Worm (Caenorhabditis elegans) whole organism, L1 larva: ENCODE measurements around the gene F59A1.13.

Experiments
- C04F5.9 ChIP-seq: sonication (generic microtip); optimal IDR thresholded peaks from 2 replicates; lab custom pipeline; 2016; ENCODE audit warnings: missing genetic modification characterization, missing compliant biosample characterization
- C34B4.2 ChIP-seq: sonication (generic microtip); optimal IDR thresholded peaks from 2 replicates; lab custom pipeline; 2017; ENCODE audit warnings: mild to moderate bottlenecking, missing genetic modification characterization, missing compliant biosample characterization
- aly-2 ChIP-seq: fragments of 150-350 bp; optimal IDR thresholded peaks from 2 replicates; lab custom pipeline; 2014; ENCODE audit warnings: missing biosample characterization, missing genetic modification characterization
- ces-1 ChIP-seq: fragments of 150-350 bp; optimal IDR thresholded peaks from 2 replicates; lab custom pipeline; 2014; ENCODE audit warnings: missing biosample characterization, missing genetic modification reagents, missing genetic modification characterization
- efl-1 ChIP-seq, 4 experiments: fragments of 150-350 bp; optimal IDR thresholded peaks in 3 of 4; peaks in 1 of 4; 1 replicate in 1 of 4; 2 replicates in 3 of 4; lab custom pipeline; 2014; ENCODE audit warnings: missing biosample characterization in 2 of 4, missing genetic modification characterization in 2 of 4, missing genetic modification reagents in 2 of 4
- elt-2 ChIP-seq: sonication (generic microtip); optimal IDR thresholded peaks from 2 replicates; lab custom pipeline; 2016; ENCODE audit warnings: missing genetic modification characterization, mild to moderate bottlenecking, inconsistent platforms, missing compliant biosample characterization, missing genetic modification reagents
- fkh-4 ChIP-seq: sonication (generic microtip); optimal IDR thresholded peaks from 2 replicates; lab custom pipeline; 2016; ENCODE audit warnings: missing compliant biosample characterization, missing genetic modification characterization, borderline replicate concordance
- fkh-8 ChIP-seq: sonication (generic microtip); optimal IDR thresholded peaks from 2 replicates; lab custom pipeline; 2016; ENCODE audit warnings: mild to moderate bottlenecking, missing genetic modification characterization, missing compliant biosample characterization
- fos-1 ChIP-seq: fragments of 150-350 bp; optimal IDR thresholded peaks from 2 replicates; lab custom pipeline; 2014; ENCODE audit warnings: missing biosample characterization, missing genetic modification characterization
- grh-1 ChIP-seq: fragments of 200-800 bp; sonication (Bioruptor generic); IDR thresholded peaks from 2 replicates; pipeline ENCODE4 v1.3.6; 2022; ENCODE audit warnings: missing genetic modification reagents, missing genetic modification characterization, missing compliant biosample characterization
- hlh-4 ChIP-seq: sonication (generic microtip); optimal IDR thresholded peaks from 2 replicates; lab custom pipeline; 2016; ENCODE audit warnings: mild to moderate bottlenecking, missing genetic modification characterization, missing compliant biosample characterization
- jun-1 ChIP-seq: fragments of 150-350 bp; optimal IDR thresholded peaks from 2 replicates; lab custom pipeline; 2014; ENCODE audit warnings: missing biosample characterization, missing genetic modification reagents, missing genetic modification characterization
- lin-14 ChIP-seq: fragments of 200-800 bp; sonication (Bioruptor generic); optimal IDR thresholded peaks from 2 replicates; lab custom pipeline; 2018; ENCODE audit warnings: mild to moderate bottlenecking, missing genetic modification characterization, moderate library complexity, missing compliant biosample characterization
- lin-35 ChIP-seq, 2 experiments: fragments of 150-350 bp; optimal IDR thresholded peaks; 2 replicates each; lab custom pipeline; 2014; ENCODE audit warnings: missing biosample characterization in 2 of 2, missing genetic modification characterization in 2 of 2, missing genetic modification reagents in 2 of 2
- lin-39 ChIP-seq: fragments of 150-350 bp; optimal IDR thresholded peaks from 2 replicates; lab custom pipeline; 2014; ENCODE audit warnings: missing biosample characterization, missing genetic modification reagents, missing genetic modification characterization
- lsy-2 ChIP-seq, 2 experiments: fragments of 150-350 bp; optimal IDR thresholded peaks; 2 replicates each; lab custom pipeline; 2014; ENCODE audit warnings: missing biosample characterization in 2 of 2, missing genetic modification characterization in 2 of 2
- nhr-11 ChIP-seq: fragments of 150-350 bp; optimal IDR thresholded peaks from 2 replicates; lab custom pipeline; 2014; ENCODE audit warnings: missing biosample characterization, missing genetic modification characterization
- nhr-12 ChIP-seq: sonication (generic microtip); optimal IDR thresholded peaks from 2 replicates; lab custom pipeline; 2017; ENCODE audit warnings: missing biosample characterization, missing genetic modification characterization
- nhr-19 ChIP-seq: fragments of 200-800 bp; sonication (Bioruptor generic); conservative IDR thresholded peaks from 2 replicates; pipeline ENCODE4 v1.3.6; 2022; ENCODE audit warnings: missing genetic modification characterization, missing compliant biosample characterization
- nhr-20 ChIP-seq: sonication (generic microtip); optimal IDR thresholded peaks from 2 replicates; lab custom pipeline; 2016; ENCODE audit warnings: mild to moderate bottlenecking, missing genetic modification characterization, missing compliant biosample characterization
- nhr-28 ChIP-seq: fragments of 150-350 bp; optimal IDR thresholded peaks from 2 replicates; lab custom pipeline; 2014; ENCODE audit warnings: missing biosample characterization, missing genetic modification characterization
- nhr-71 ChIP-seq: sonication (generic microtip); optimal IDR thresholded peaks from 2 replicates; lab custom pipeline; 2016; ENCODE audit warnings: mild to moderate bottlenecking, missing genetic modification characterization, moderate library complexity, missing compliant biosample characterization
- nhr-77 ChIP-seq: fragments of 150-350 bp; optimal IDR thresholded peaks from 2 replicates; lab custom pipeline; 2014; ENCODE audit warnings: missing biosample characterization, missing genetic modification characterization
- nhr-84 ChIP-seq: sonication (generic microtip); optimal IDR thresholded peaks from 2 replicates; lab custom pipeline; 2017; ENCODE audit warnings: missing biosample characterization, missing genetic modification characterization
- pqm-1 ChIP-seq: sonication (generic microtip); optimal IDR thresholded peaks from 3 replicates; lab custom pipeline; 2017; ENCODE audit warnings: missing biosample characterization, missing genetic modification characterization
- rnt-1 ChIP-seq: sonication (generic microtip); optimal IDR thresholded peaks from 2 replicates; lab custom pipeline; 2016; ENCODE audit warnings: mild to moderate bottlenecking, missing genetic modification characterization, moderate library complexity, missing compliant biosample characterization
- snpc-4 ChIP-seq: fragments of 150-350 bp; optimal IDR thresholded peaks from 2 replicates; lab custom pipeline; 2014; ENCODE audit warnings: missing biosample characterization, missing genetic modification characterization
- sptf-1 ChIP-seq: fragments of 150-350 bp; optimal IDR thresholded peaks from 2 replicates; lab custom pipeline; 2014; ENCODE audit warnings: missing biosample characterization, missing genetic modification characterization
- tbx-2 ChIP-seq: sonication (generic microtip); optimal IDR thresholded peaks from 2 replicates; lab custom pipeline; 2016; ENCODE audit warnings: missing genetic modification characterization, missing compliant biosample characterization
- unc-130 ChIP-seq: fragments of 150-350 bp; optimal IDR thresholded peaks from 2 replicates; lab custom pipeline; 2017; ENCODE audit warnings: missing biosample characterization, missing genetic modification characterization, inconsistent platforms
- unc-30 ChIP-seq: sonication (generic microtip); optimal IDR thresholded peaks from 2 replicates; lab custom pipeline; 2017; ENCODE audit warnings: missing biosample characterization, missing genetic modification characterization
- vab-15 ChIP-seq: sonication (generic microtip); optimal IDR thresholded peaks from 2 replicates; lab custom pipeline; 2017; ENCODE audit warnings: missing genotype, mild to moderate bottlenecking, missing genetic modification characterization, missing compliant biosample characterization

Gene F59A1.13

DNA sequence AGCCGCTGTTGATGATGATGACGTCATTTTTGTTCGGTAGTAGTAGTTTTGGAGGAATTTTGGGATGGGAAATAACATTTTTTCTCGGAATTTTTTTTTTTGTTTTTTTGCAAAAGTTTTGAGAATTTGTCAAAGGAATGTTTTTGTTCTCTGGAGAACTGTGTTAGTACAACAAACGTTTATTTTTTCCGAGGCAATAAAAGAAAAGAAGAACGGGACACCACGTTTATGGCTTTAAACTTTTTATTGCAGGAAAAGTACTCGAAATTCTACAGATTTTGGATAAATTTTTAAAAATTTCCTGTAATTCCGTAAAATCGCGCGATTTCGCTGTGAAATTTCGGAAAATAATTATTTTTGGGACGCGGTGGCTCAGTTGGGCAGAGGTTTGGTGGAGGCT lies at the start of gene F59A1.13:
TSS of gene F59A1.13 (minus strand) at position 101 of the 400 bp plus-strand sequence.
- TF ChIP-seq nhr-12 (tag; lab: Kevin White, UChicago) = no peak
- TF ChIP-seq nhr-11 (tag; lab: Kevin White, UChicago) = no peak
- TF ChIP-seq snpc-4 (tag; lab: Kevin White, UChicago) = no peak
- no peak for TF ChIP-seq ces-1 (GFP tag; lab: Kevin White, UChicago)

DNA sequence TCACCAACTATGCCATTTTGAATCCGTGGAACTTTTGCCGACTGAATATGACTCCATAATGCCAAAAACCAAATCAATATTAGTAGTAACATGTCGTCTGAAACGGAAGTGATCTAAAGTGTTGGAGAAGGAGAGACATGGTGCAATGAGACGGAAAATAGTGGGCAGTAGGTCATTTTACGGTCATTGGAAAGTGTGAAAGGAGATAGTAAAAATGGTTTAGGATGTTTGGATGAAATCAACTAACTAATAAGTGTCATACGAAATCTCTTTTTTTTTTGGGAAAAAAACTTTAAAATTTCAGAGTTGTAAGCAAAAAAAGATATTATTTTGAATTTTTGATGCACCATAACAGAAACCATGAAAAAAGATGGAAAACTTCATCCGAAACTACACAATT lies 49.0 kb upstream of the F59A1.13 start, which contains the start of gene cutl-4:
TSS of gene cutl-4 (minus strand) at position 101 of the 400 bp plus-strand sequence.
- TF ChIP-seq sptf-1 (no peak), jun-1 (tag; lab: Kevin White, UChicago) (no peak), C34B4.2 (tag; lab: Kevin White, UChicago) (no peak), nhr-28 (tag; lab: Kevin White, UChicago) (no peak), fkh-4 (tag; lab: Kevin White, UChicago) (no peak), unc-130 (tag; lab: Kevin White, UChicago) (no peak), fkh-8 (tag; lab: Kevin White, UChicago) (no peak), fos-1 (tag; lab: Kevin White, UChicago) (no peak), rnt-1 (tag; lab: Kevin White, UChicago) (no peak)

DNA sequence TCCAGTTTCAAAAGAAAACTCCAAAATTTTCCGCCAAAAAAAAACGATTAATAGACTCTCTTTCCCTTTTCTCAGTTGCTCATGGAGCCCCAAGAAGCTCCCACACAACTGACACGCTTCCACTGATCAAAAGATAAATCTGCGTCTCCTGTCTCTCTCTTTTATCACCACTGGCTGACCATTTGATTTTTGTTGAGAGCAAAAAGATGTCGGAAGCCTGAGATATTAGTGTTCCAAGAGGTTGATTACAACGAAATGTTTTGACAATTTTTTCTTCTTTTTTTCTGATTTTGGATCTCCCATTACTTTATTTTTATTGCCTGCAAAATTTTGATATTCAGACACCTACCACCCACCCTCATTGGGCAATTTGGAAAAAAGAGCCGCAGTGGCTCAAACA lies 41.7 kb upstream of the F59A1.13 start, which contains the start of gene twk-42:
TSS of gene twk-42 (minus strand) at position 101 of the 400 bp plus-strand sequence.
- TF ChIP-seq unc-130 (tag; lab: Kevin White, UChicago) = no peak
- peak; percentile 29 for TF ChIP-seq rnt-1 (tag; lab: Kevin White, UChicago)

- peak; percentile 3 for TF ChIP-seq tbx-2 (tag; lab: Kevin White, UChicago)
- no peak for TF ChIP-seq lin-35 (GFP tag; optimal IDR thresholded peaks at IDR 0.05; lab: Kevin White, UChicago)
- peak; percentile 33 for TF ChIP-seq nhr-11 (tag; lab: Kevin White, UChicago)
- TF ChIP-seq lin-39 (tag; lab: Kevin White, UChicago) = peak; percentile 68
- peak; percentile 74 for TF ChIP-seq rnt-1 (tag; lab: Kevin White, UChicago)
- TF ChIP-seq efl-1 (optimal IDR thresholded peaks at IDR 0.05; lab: Kevin White, UChicago) = no peak
- TF ChIP-seq efl-1 (GFP tag; optimal IDR thresholded peaks at IDR 0.05 in 1 of 2; lab: Kevin White, UChicago) = peak in 1 of 2 experiments; percentile 75
- no peak for TF ChIP-seq elt-2 (tag; lab: Kevin White, UChicago)
- peak; percentile 53 for TF ChIP-seq lin-14 (GFP tag; lab: Kevin White, UChicago)
- peak; percentile 47 for TF ChIP-seq nhr-19 (GFP tag; lab: Robert Waterston, UW)
- TF ChIP-seq vab-15 (tag; lab: Kevin White, UChicago) = peak; percentile 69
- TF ChIP-seq lsy-2 (tag; optimal IDR thresholded peaks at IDR 0.05; lab: Kevin White, UChicago) = peak in 1 of 2 experiments; percentile 32
- TF ChIP-seq aly-2 = no peak
- peak; percentile 70 for TF ChIP-seq nhr-71 (tag; lab: Kevin White, UChicago)
- peak; percentile 4 for TF ChIP-seq nhr-20 (tag; lab: Kevin White, UChicago)
- no peak for TF ChIP-seq pqm-1
Observed at ce11 chrV:17728757-17729156, 37.9 kb upstream of the F59A1.13 start.

- no peak for TF ChIP-seq fkh-8 (tag; lab: Kevin White, UChicago)
- TF ChIP-seq nhr-12 (tag; lab: Kevin White, UChicago) = no peak
- no peak for TF ChIP-seq nhr-77
- TF ChIP-seq lin-14 (GFP tag; lab: Kevin White, UChicago) = no peak
- TF ChIP-seq snpc-4 (tag; lab: Kevin White, UChicago) = no peak
- TF ChIP-seq C04F5.9 = no peak
- TF ChIP-seq lin-35 (GFP tag; optimal IDR thresholded peaks at IDR 0.05; lab: Kevin White, UChicago) = no peak
Observed at ce11 chrV:17728336-17728735, 37.5 kb upstream of the F59A1.13 start.

ce11 chrV:17724704-17725103 lies 33.9 kb upstream of the F59A1.13 start, which contains the start of gene fat-5:
Gene fat-5 (plus strand): TSS chrV:17725004.
- TF ChIP-seq unc-30 (tag; lab: Kevin White, UChicago) (no peak), hlh-4 (tag; lab: Kevin White, UChicago) (no peak), nhr-84 (no peak), elt-2 (tag; lab: Kevin White, UChicago) (no peak), rnt-1 (tag; lab: Kevin White, UChicago) (no peak), grh-1 (GFP tag; lab: Robert Waterston, UW) (no peak)
